Fruit fly (Drosophila melanogaster) whole organism, adult: ENCODE measurements around the gene Deaf1.

Experiments used
- CG11617 ChIP-seq: fragments of 200-800 bp; sonication (Bioruptor generic); optimal IDR thresholded peaks from 2 replicates; lab custom pipeline; 2017; ENCODE audit warnings: mild to moderate bottlenecking, missing biosample characterization, missing genetic modification reagents, missing genetic modification characterization
- CG14711 ChIP-seq: fragments of 200-800 bp; sonication (Bioruptor generic); optimal IDR thresholded peaks from 2 replicates; lab custom pipeline; 2018; ENCODE audit warnings: missing biosample characterization, mild to moderate bottlenecking, missing genetic modification characterization, moderate library complexity
- CG33017 ChIP-seq: fragments of 200-800 bp; sonication (Bioruptor generic); optimal IDR thresholded peaks from 2 replicates; lab custom pipeline; 2018; ENCODE audit warnings: missing biosample characterization, mild to moderate bottlenecking, missing genetic modification characterization, moderate library complexity
- CG5204 ChIP-seq: fragments of 200-800 bp; sonication (Bioruptor generic); optimal IDR thresholded peaks from 2 replicates; lab custom pipeline; 2016; ENCODE audit warnings: missing biosample characterization, missing genetic modification characterization
- CG7045 ChIP-seq: fragments of 200-800 bp; sonication (Bioruptor generic); optimal IDR thresholded peaks from 2 replicates; lab custom pipeline; 2017; ENCODE audit warnings: missing biosample characterization, mild to moderate bottlenecking, missing genetic modification characterization
- CG7101 ChIP-seq: fragments of 200-800 bp; sonication (Bioruptor generic); optimal IDR thresholded peaks from 2 replicates; lab custom pipeline; 2018; ENCODE audit warnings: missing biosample characterization, mild to moderate bottlenecking, missing genetic modification characterization, moderate library complexity
- Crg-1 ChIP-seq: fragments of 200-800 bp; sonication (Bioruptor generic); optimal IDR thresholded peaks from 2 replicates; lab custom pipeline; 2016; ENCODE audit warnings: missing biosample characterization, missing genetic modification characterization
- Hr96 ChIP-seq: fragments of 200-800 bp; sonication (Bioruptor generic); optimal IDR thresholded peaks from 2 replicates; lab custom pipeline; 2016; ENCODE audit warnings: missing biosample characterization, missing genetic modification characterization
- bab1 ChIP-seq: fragments of 200-800 bp; sonication (Bioruptor generic); optimal IDR thresholded peaks from 3 replicates; lab custom pipeline; 2019; ENCODE audit warnings: missing biosample characterization, mild to moderate bottlenecking, missing genetic modification characterization, moderate library complexity
- cnc ChIP-seq, 2 experiments: fragments of >200 bp; optimal IDR thresholded peaks; 2 replicates each; lab custom pipeline; 2017
- kay ChIP-seq: fragments of 200-800 bp; sonication (Bioruptor generic); peaks from one replicate; lab custom pipeline; 2016; ENCODE audit warnings: missing biosample characterization, missing genetic modification characterization, borderline replicate concordance
- ovo ChIP-seq: fragments of 200-800 bp; sonication (Bioruptor generic); optimal IDR thresholded peaks from 2 replicates; lab custom pipeline; 2016; ENCODE audit warnings: missing biosample characterization, missing genetic modification characterization
- pad ChIP-seq: fragments of 200-800 bp; sonication (Bioruptor generic); optimal IDR thresholded peaks from 3 replicates; lab custom pipeline; 2017; ENCODE audit warnings: missing biosample characterization, missing genetic modification characterization, mild to moderate bottlenecking, moderate library complexity, missing genetic modification reagents
- tj ChIP-seq: fragments of 200-800 bp; sonication (Bioruptor generic); optimal IDR thresholded peaks from 3 replicates; lab custom pipeline; 2017; ENCODE audit warnings: missing biosample characterization, mild to moderate bottlenecking, missing genetic modification characterization, moderate library complexity

DNA sequence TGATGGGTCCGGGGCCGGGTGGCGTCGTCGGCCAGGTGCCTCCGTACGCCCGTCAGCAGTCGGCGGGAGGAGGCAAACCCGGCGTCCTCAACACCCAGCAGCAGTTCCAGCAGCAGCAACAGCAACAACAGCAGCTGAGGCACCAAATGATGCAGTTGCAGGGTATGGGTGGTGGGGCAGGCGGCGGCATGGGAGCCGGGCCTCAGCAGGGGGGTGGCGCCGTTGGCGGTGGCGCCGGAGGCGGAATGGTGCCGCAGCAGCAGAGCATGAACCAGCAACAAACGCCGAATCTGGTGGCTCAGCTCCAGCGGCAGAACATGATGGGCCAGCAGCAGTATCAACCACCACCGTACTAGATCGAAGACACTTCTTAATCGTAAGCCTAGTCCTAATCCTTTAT, 26.5 kb downstream of the Deaf1 start:
- TF ChIP-seq CG7101 (tag; lab: Kevin White, UChicago) (no peak), bab1 (GFP tag; lab: Kevin White, UChicago) (no peak), ovo (no peak), tj (GFP tag; lab: Kevin White, UChicago) (no peak), Crg-1 (no peak), pad (GFP tag; lab: Kevin White, UChicago) (no peak), kay (GFP tag; lab: Kevin White, UChicago) (no peak), CG7045 (GFP tag; lab: Kevin White, UChicago) (no peak), CG11617 (GFP tag; lab: Kevin White, UChicago) (no peak), CG14711 (tag; lab: Kevin White, UChicago) (no peak), CG33017 (no peak), Hr96 (GFP tag; lab: Kevin White, UChicago) (no peak), cnc (optimal IDR thresholded peaks at IDR 0.05; lab: Kevin White, UChicago) (no peak), CG5204 (GFP tag; lab: Kevin White, UChicago) (no peak)
